Worm (Caenorhabditis elegans) whole organism, L4/young adult: Measurements from ENCODE around the gene cya-1.

Experiments
- W03F9.2 ChIP-seq: fragments of 150-350 bp; optimal IDR thresholded peaks from 2 replicates; lab custom pipeline; 2014; ENCODE audit warnings: missing biosample characterization, missing genetic modification characterization
- dao-5 ChIP-seq: sonication (generic microtip); optimal IDR thresholded peaks from 2 replicates; lab custom pipeline; 2016; ENCODE audit warnings: missing genotype, missing genetic modification characterization, moderate library complexity, missing compliant biosample characterization
- him-1 ChIP-seq: sonication (generic microtip); optimal IDR thresholded peaks from 2 replicates; lab custom pipeline; 2016; ENCODE audit warnings: missing genotype, missing genetic modification reagents, missing genetic modification characterization, missing compliant biosample characterization

DNA sequence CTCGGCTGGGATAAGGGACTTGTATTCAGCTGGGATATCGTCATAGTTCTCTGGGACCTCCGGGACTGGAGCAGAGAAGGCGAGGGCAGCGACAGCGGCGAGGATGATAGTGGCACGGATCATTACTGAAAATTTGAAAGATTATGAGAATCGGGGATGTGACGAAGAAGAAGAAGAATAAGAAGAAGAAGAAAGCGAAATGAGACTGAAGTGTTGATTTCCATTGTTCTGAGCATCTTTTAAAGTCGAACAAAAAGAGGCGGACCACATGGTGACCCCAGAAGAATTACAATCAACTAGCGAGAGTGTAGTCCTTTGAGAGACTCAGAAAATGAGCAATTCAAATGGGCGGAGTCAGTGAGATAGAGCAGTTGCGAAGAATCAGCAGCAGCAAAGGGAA lies 28.0 kb downstream of the cya-1 start, which contains the start of gene far-1:
- TF ChIP-seq him-1 (tag; lab: Kevin White, UChicago) (no peak), dao-5 (tag; lab: Kevin White, UChicago) (no peak), W03F9.2 (tag; lab: Kevin White, UChicago) (no peak)
